Worm (Caenorhabditis elegans): ENCODE results near the gene Y53F4B.21.

- no peak for TF ChIP-seq hlh-30 (tag; optimal IDR thresholded peaks at IDR 0.05; ENCODE audit: insufficient read depth)
- TF ChIP-seq unc-130 (GFP tag; optimal IDR thresholded peaks at IDR 0.05) = no peak
Observed at ce11 chrII:15148442-15148841, 58.5 kb downstream of the Y53F4B.21 start.

All from whole organism, L4 larva.